Worm (Caenorhabditis elegans) whole organism, midembryonic: ENCODE results near the gene nspc-17.

Source experiments
- klf-2 ChIP-seq: fragments of 200-800 bp; sonication (Bioruptor generic); conservative IDR thresholded peaks from 2 replicates; pipeline ENCODE4 v1.3.6; 2022; ENCODE audit warnings: missing genetic modification reagents, missing genetic modification characterization, missing compliant biosample characterization
- tab-1 ChIP-seq: fragments of 200-800 bp; sonication (Bioruptor generic); IDR thresholded peaks from 2 replicates; pipeline ENCODE4 v1.3.6; 2022; ENCODE audit warnings: missing genetic modification characterization, missing compliant biosample characterization

- TF ChIP-seq klf-2 (GFP tag; lab: Robert Waterston, UW): no peak
- TF ChIP-seq tab-1 (GFP tag; lab: Robert Waterston, UW): no peak
These were observed 37.5 kb upstream of the nspc-17 start for ce11 chrX:14562286-14563086.
